Fruit fly (Drosophila melanogaster): ENCODE data around the gene Ip259.

Gene Ip259

DNA sequence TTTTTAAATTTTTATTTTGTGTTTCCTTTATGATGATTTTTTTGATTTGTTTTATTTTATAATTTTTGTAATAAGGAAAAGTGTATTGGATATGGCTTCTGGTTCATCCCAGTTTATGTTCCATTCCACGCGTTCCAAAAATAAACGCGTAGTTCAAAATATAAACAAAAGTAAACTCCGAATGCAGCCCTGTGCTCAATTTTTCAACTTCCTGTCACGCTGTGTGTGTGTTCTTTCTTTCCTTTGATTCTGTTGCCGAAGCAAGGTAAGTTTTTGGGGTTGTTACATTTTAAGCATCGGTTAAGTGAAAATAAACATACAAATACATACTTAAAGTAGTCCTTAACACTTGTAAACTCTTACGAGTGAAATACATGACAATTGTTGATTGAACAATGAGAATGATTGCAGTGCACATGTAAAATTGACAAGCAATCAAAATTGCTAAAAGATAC, at the start of gene Ip259, which contains the start of gene RpS27A (continued):
- peak; percentile 72 for TF ChIP-seq slbo (GFP tag; IDR thresholded peaks at IDR 0.05)
- peak; percentile 66 for TF ChIP-seq fd64A (GFP tag; optimal IDR thresholded peaks at IDR 0.05)
- TF ChIP-seq eyg (GFP tag; optimal IDR thresholded peaks at IDR 0.05), result peak; percentile 41
- TF ChIP-seq B-H2 (GFP tag; optimal IDR thresholded peaks at IDR 0.05), result peak; percentile 86
- TF ChIP-seq CG2116 (GFP tag; optimal IDR thresholded peaks at IDR 0.05), result peak; percentile 98
- TF ChIP-seq YL-1 (GFP tag; optimal IDR thresholded peaks at IDR 0.05), result peak; percentile 93
- TF ChIP-seq nau (GFP tag; optimal IDR thresholded peaks at IDR 0.05), result peak; percentile 69
- TF ChIP-seq Abd-B (GFP tag; optimal IDR thresholded peaks at IDR 0.05), result no peak
- TF ChIP-seq CG7271 (tag; optimal IDR thresholded peaks at IDR 0.05), result peak; percentile 82
- TF ChIP-seq p53 (GFP tag; optimal IDR thresholded peaks at IDR 0.05), result peak; percentile 62
- peak; percentile 45 for TF ChIP-seq CG4820 (GFP tag; optimal IDR thresholded peaks at IDR 0.05)
- TF ChIP-seq crol (GFP tag; IDR thresholded peaks at IDR 0.05), result no peak
- TF ChIP-seq aop (GFP tag; IDR thresholded peaks at IDR 0.05), result no peak
- TF ChIP-seq ham (GFP tag; IDR thresholded peaks at IDR 0.05), result no peak
- peak; percentile 80 for TF ChIP-seq Hsf (GFP tag; optimal IDR thresholded peaks at IDR 0.05)
- peak; percentile 64 for TF ChIP-seq CG12299 (tag; optimal IDR thresholded peaks at IDR 0.05)
- TF ChIP-seq mirr (GFP tag; optimal IDR thresholded peaks at IDR 0.05), result peak; percentile 79
- TF ChIP-seq ci (GFP tag; IDR thresholded peaks at IDR 0.05), result peak; percentile 92
- TF ChIP-seq H2.0 (GFP tag; IDR thresholded peaks at IDR 0.05), result peak; percentile 71
- no peak for TF ChIP-seq jigr1 (GFP tag; IDR thresholded peaks at IDR 0.05)
- TF ChIP-seq Mrtf (GFP tag; IDR thresholded peaks at IDR 0.05), result no peak; the same call in 1 of the 3 replicates
- peak; percentile 55 for TF ChIP-seq CG15601 (tag; optimal IDR thresholded peaks at IDR 0.05)
- peak; percentile 64 for TF ChIP-seq CG17568 (GFP tag; optimal IDR thresholded peaks at IDR 0.05)
- TF ChIP-seq CG8089 (GFP tag; optimal IDR thresholded peaks at IDR 0.05), result peak; percentile 85
- TF ChIP-seq Atf3 (GFP tag; optimal IDR thresholded peaks at IDR 0.05), result peak; percentile 61
- no peak for TF ChIP-seq tup (GFP tag; optimal IDR thresholded peaks at IDR 0.05)
- no peak for TF ChIP-seq unc-4 (GFP tag; IDR thresholded peaks at IDR 0.05; ENCODE audit: partially characterized antibody)
- TF ChIP-seq CG1647 (GFP tag; optimal IDR thresholded peaks at IDR 0.05), result peak; percentile 64
- TF ChIP-seq CG10209 (GFP tag; optimal IDR thresholded peaks at IDR 0.05), result peak; percentile 80
- TF ChIP-seq dmrt99B (tag; optimal IDR thresholded peaks at IDR 0.05), result no peak
- peak; percentile 56 for TF ChIP-seq luna (GFP tag; optimal IDR thresholded peaks at IDR 0.05)
- TF ChIP-seq CG18599 (GFP tag; optimal IDR thresholded peaks at IDR 0.05), result no peak

DNA sequence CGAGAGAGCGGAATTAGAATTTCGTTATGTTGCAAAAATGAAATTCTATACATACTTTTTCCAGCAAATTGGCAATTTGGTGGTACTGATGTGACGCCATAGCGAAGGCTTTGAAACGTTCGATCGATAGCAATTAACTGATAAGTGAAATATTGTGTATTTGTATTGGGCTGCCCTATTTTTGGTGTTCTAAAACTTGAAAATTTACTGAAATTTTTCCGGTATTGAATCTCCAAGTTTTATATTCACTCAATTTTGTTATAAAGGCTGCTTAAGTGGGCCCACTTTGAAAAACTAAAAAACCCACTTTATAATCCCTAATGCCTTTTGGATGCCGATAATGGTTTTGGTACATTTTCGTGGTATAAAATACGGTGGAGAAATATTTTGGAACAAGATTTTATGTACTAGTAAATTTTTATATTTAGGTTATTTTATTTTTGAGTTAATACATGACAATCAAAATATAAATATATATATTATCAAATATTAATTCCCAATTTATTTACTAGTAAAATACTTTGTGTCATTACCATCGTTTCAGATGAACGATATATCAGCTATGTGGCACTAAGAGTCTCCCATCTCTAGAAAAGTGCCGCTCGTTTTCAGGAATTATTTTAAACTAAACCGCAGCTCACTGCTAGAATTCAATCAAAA, 45.6 kb upstream of the Ip259 start, which contains the start of the genes Cand1 and pim:
Cand1 (minus strand) TSS at position 300 of the 660 bp plus-strand sequence.
pim (plus strand) TSS at position 582 of the 660 bp plus-strand sequence.
- TF ChIP-seq unc-4 (GFP tag; IDR thresholded peaks at IDR 0.05; ENCODE audit: partially characterized antibody), result peak; percentile 73
- TF ChIP-seq Atf-2 (GFP tag; optimal IDR thresholded peaks at IDR 0.05), result no peak
- peak; percentile 62 for TF ChIP-seq CG15601 (tag; optimal IDR thresholded peaks at IDR 0.05)
- no peak for TF ChIP-seq CG12219 (GFP tag; optimal IDR thresholded peaks at IDR 0.05)
- no peak for TF ChIP-seq repo (GFP tag; optimal IDR thresholded peaks at IDR 0.05)
- no peak for TF ChIP-seq z (GFP tag; IDR thresholded peaks at IDR 0.05)
- TF ChIP-seq Xbp1 (GFP tag; optimal IDR thresholded peaks at IDR 0.05), result peak; percentile 10
- TF ChIP-seq CG9437 (GFP tag; optimal IDR thresholded peaks at IDR 0.05), result no peak
- TF ChIP-seq CG15696 (tag; optimal IDR thresholded peaks at IDR 0.05), result no peak
- TF ChIP-seq YL-1 (GFP tag; optimal IDR thresholded peaks at IDR 0.05), result peak; percentile 52
- TF ChIP-seq pum (GFP tag; optimal IDR thresholded peaks at IDR 0.05), result no peak
- peak; percentile 8 for TF ChIP-seq PHDP (tag; optimal IDR thresholded peaks at IDR 0.05)
- TF ChIP-seq CG1233 (GFP tag; optimal IDR thresholded peaks at IDR 0.05), result no peak
- peak; percentile 54; the same call in 1 of the 3 replicates for TF ChIP-seq HLH4C (GFP tag; IDR thresholded peaks at IDR 0.05; ENCODE audit: partially characterized antibody)
- TF ChIP-seq Gsc (GFP tag; IDR thresholded peaks at IDR 0.05), result no peak
- TF ChIP-seq CG14860 (GFP tag; IDR thresholded peaks at IDR 0.05; ENCODE audit: partially characterized antibody), result 0 out of 3 replicates have a peak, but pooled peaks have one; percentile 12
- no peak for TF ChIP-seq Max (GFP tag; optimal IDR thresholded peaks at IDR 0.05)
- peak; percentile 33; the same call in 1 of the 3 replicates for TF ChIP-seq vnd (GFP tag; IDR thresholded peaks at IDR 0.05; ENCODE audit: partially characterized antibody)
- TF ChIP-seq D19A (tag; optimal IDR thresholded peaks at IDR 0.05), result peak; percentile 5
- TF ChIP-seq CG9876 (GFP tag; optimal IDR thresholded peaks at IDR 0.05), result no peak
- TF ChIP-seq hbn (GFP tag; IDR thresholded peaks at IDR 0.05; ENCODE audit: partially characterized antibody), result peak; percentile 46; the same call in 1 of the 2 replicates
